Worm (Caenorhabditis elegans) whole organism, midembryonic: Measurements from ENCODE around the gene spin-3.
A peak's percentile ranks its signal among the peaks of the same experiment; 100 is the strongest.

Experiments used
- T22C8.4 ChIP-seq: fragments of 200-800 bp; sonication (Bioruptor generic); IDR thresholded peaks from 2 replicates; pipeline ENCODE4 v1.3.6; 2022; ENCODE audit warnings: missing genetic modification characterization, missing compliant biosample characterization
- cog-1 ChIP-seq: sonication (generic microtip); optimal IDR thresholded peaks from 2 replicates; lab custom pipeline; 2016; ENCODE audit warnings: missing genetic modification characterization, missing compliant biosample characterization
- flt-1 ChIP-seq: fragments of 200-800 bp; sonication (Bioruptor generic); IDR thresholded peaks from 2 replicates; pipeline ENCODE4 v1.3.6; 2022; ENCODE audit warnings: missing genetic modification characterization, missing compliant biosample characterization
- klf-2 ChIP-seq: fragments of 200-800 bp; sonication (Bioruptor generic); conservative IDR thresholded peaks from 2 replicates; pipeline ENCODE4 v1.3.6; 2022; ENCODE audit warnings: missing genetic modification reagents, missing genetic modification characterization, missing compliant biosample characterization
- med-1 ChIP-seq: sonication (generic microtip); optimal IDR thresholded peaks from 2 replicates; lab custom pipeline; 2017; ENCODE audit warnings: missing genetic modification characterization, mild to moderate bottlenecking, missing compliant biosample characterization, antibody characterized with exemption, missing genetic modification reagents; ENCODE audit not compliant: insufficient read depth
- ref-1 ChIP-seq: fragments of 200-800 bp; sonication (Bioruptor generic); conservative IDR thresholded peaks from 2 replicates; pipeline ENCODE4 v1.3.6; 2022; ENCODE audit warnings: missing genetic modification reagents, missing genetic modification characterization, missing compliant biosample characterization
- tab-1 ChIP-seq: fragments of 200-800 bp; sonication (Bioruptor generic); IDR thresholded peaks from 2 replicates; pipeline ENCODE4 v1.3.6; 2022; ENCODE audit warnings: missing genetic modification characterization, missing compliant biosample characterization
- ztf-23 ChIP-seq: fragments of 200-800 bp; sonication (Bioruptor generic); IDR thresholded peaks from 2 replicates; pipeline ENCODE4 v1.3.6; 2022; ENCODE audit warnings: missing genetic modification reagents, missing genetic modification characterization, missing compliant biosample characterization
- ztf-29 ChIP-seq: fragments of 200-800 bp; sonication (Bioruptor generic); IDR thresholded peaks from 2 replicates; pipeline ENCODE4 v1.3.6; 2022; ENCODE audit warnings: missing genetic modification reagents, missing genetic modification characterization, missing compliant biosample characterization

The spin-3 gene

DNA sequence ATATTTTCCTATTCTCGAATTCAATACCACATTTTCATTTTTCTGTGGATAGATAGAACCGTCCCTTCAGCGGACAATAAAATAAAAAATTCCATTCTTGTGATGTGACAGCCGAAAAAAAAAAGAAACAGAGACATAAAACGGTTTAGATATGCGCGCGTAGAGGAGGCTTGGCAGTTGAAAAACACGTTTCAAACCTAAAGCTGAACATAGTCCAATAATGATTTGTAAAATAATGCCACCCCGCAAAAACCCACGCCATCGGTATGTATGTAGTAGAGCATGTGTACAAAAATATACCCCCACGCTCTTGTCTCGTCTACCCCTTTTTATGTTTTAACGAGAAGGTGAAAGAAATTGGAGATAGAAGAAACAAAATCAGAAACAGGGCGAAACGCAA is 21.4 kb upstream of the spin-3 start:
- no peak for TF ChIP-seq ref-1 (GFP tag; lab: Robert Waterston, UW)
- no peak for TF ChIP-seq tab-1
- no peak for TF ChIP-seq flt-1
- TF ChIP-seq klf-2 (GFP tag; lab: Robert Waterston, UW): no peak
- no peak for TF ChIP-seq cog-1 (tag; lab: Kevin White, UChicago)
- no peak for TF ChIP-seq med-1 (GFP tag; lab: Kevin White, UChicago)
- no peak for TF ChIP-seq ztf-23 (GFP tag; lab: Robert Waterston, UW)
- TF ChIP-seq ztf-29: no peak
- TF ChIP-seq T22C8.4 (GFP tag; lab: Robert Waterston, UW): no peak

ce11 chrX:13110004-13110403 is 20.0 kb upstream of the spin-3 start:
- no peak for TF ChIP-seq tab-1
- no peak for TF ChIP-seq med-1 (GFP tag; lab: Kevin White, UChicago)
- no peak for TF ChIP-seq ztf-29
- TF ChIP-seq ref-1 (GFP tag; lab: Robert Waterston, UW): no peak
- no peak for TF ChIP-seq flt-1
- TF ChIP-seq klf-2 (GFP tag; lab: Robert Waterston, UW): no peak
- TF ChIP-seq ztf-23 (GFP tag; lab: Robert Waterston, UW): no peak
- TF ChIP-seq T22C8.4 (GFP tag; lab: Robert Waterston, UW): no peak
- no peak for TF ChIP-seq cog-1 (tag; lab: Kevin White, UChicago)

ce11 chrX:13112664-13113063 is 17.4 kb upstream of the spin-3 start:
- TF ChIP-seq tab-1 (no peak), T22C8.4 (GFP tag; lab: Robert Waterston, UW) (no peak), cog-1 (tag; lab: Kevin White, UChicago) (no peak), ztf-23 (GFP tag; lab: Robert Waterston, UW) (no peak), flt-1 (no peak), ref-1 (GFP tag; lab: Robert Waterston, UW) (no peak), klf-2 (GFP tag; lab: Robert Waterston, UW) (no peak), med-1 (GFP tag; lab: Kevin White, UChicago) (no peak), ztf-29 (no peak)

- TF ChIP-seq flt-1 (no peak), tab-1 (no peak), cog-1 (tag; lab: Kevin White, UChicago) (no peak), ref-1 (GFP tag; lab: Robert Waterston, UW) (no peak)
Observed at ce11 chrX:13113457-13113856, 16.6 kb upstream of the spin-3 start, which contains the start of gene F17H10.2. F17H10.2 (plus strand) TSS chrX:13113772.

DNA sequence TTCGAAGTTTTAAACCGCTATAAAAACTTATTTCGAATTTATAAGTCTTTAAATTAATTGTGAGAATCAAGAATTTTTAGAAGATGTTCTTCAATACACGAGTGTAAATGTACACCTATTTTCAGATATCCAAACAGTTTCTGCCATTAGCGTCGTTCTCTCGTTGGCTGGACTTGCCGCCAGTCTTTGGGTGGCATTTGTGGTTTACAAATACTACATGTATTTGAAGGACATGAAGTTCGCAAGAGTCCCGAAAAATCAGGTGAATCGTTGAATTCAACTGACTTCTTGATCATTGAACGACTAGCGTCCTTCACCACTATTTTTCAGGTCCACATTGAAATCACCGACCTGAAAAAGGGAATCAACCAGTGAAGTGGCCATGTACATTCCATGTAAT is 14.4 kb upstream of the spin-3 start:
- TF ChIP-seq klf-2 (GFP tag; lab: Robert Waterston, UW) (no peak), cog-1 (tag; lab: Kevin White, UChicago) (no peak), flt-1 (no peak), T22C8.4 (GFP tag; lab: Robert Waterston, UW) (no peak), tab-1 (no peak), ztf-23 (GFP tag; lab: Robert Waterston, UW) (no peak), ztf-29 (no peak), ref-1 (GFP tag; lab: Robert Waterston, UW) (no peak), med-1 (GFP tag; lab: Kevin White, UChicago) (no peak)

DNA sequence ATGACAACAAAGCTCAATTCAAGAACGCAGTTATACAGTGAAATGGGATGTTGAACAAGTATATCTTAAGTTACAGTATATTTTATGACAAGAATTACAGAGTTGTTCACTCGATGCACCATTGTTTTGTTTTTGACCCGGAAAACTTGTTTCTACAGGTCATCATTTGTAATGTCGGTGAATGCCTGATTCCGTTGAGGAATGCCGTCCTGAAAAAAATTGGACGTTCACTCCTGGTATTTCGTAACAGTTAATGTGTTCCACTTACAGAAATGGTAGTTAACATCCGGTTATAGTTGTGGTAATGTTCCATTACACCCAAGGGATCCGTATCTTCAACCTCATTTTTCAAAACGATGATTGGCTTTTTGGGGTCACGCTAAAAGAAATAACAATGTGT is 13.7 kb upstream of the spin-3 start:
- TF ChIP-seq ref-1 (GFP tag; lab: Robert Waterston, UW) (no peak), med-1 (GFP tag; lab: Kevin White, UChicago) (no peak)

DNA sequence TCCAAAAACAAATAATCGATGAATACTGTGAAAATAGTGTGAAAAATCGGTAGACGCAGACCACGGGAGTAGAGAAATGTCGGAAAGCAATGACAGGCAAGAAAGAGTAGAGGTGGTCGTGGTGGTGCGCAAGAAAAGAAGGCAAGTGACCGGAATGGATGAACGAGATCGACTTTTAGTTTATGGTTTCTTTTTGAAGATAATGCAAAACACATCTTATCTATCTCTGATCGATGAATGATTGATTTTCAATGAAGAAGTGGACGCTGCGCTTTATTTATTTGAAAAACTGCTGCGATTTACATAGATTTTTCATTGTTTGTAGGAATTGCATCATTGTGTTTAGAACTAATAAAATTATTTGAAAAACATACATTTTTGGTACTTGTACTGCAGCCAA is 10.1 kb upstream of the spin-3 start:
- TF ChIP-seq ztf-29 (no peak), T22C8.4 (GFP tag; lab: Robert Waterston, UW) (peak; percentile 42; the same call in 1 of the 2 replicates)

- peak; percentile 75 for TF ChIP-seq med-1 (GFP tag; lab: Kevin White, UChicago)
- TF ChIP-seq flt-1: peak; percentile 99
- TF ChIP-seq cog-1 (tag; lab: Kevin White, UChicago): peak; percentile 56
- peak; percentile 99 for TF ChIP-seq tab-1
- TF ChIP-seq klf-2 (GFP tag; lab: Robert Waterston, UW): peak; percentile 97
- peak; percentile 97 for TF ChIP-seq T22C8.4 (GFP tag; lab: Robert Waterston, UW)
- peak; percentile 97 for TF ChIP-seq ref-1 (GFP tag; lab: Robert Waterston, UW)
- TF ChIP-seq ztf-29: peak; percentile 94
- peak; percentile 96 for TF ChIP-seq ztf-23 (GFP tag; lab: Robert Waterston, UW)
Observed at ce11 chrX:13121104-13121503, 8.9 kb upstream of the spin-3 start.

DNA sequence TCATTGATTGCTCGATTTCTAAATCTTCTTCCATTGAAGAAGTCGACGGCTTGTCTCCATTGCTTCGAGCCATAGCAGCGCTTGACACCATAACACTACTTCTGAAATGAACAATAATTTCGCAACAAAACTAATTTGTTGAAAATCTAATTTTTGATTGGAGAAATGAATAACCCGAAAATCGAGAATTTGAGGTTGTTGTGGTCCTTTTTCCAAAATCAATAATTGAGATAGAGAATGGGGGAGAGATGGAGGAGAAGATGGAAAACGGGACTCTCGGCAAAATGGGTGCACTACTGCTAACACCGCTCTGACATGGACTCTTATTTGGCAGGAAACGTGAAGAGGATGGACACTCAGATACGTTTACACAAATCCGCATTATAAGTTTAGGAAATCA is 7.9 kb upstream of the spin-3 start, which contains the start of gene snx-17:
Gene snx-17 (minus strand): TSS at position 101 of the 400 bp plus-strand sequence.
- TF ChIP-seq flt-1 (no peak), ztf-23 (GFP tag; lab: Robert Waterston, UW) (no peak), cog-1 (tag; lab: Kevin White, UChicago) (no peak), T22C8.4 (GFP tag; lab: Robert Waterston, UW) (no peak), tab-1 (no peak), ztf-29 (no peak), ref-1 (GFP tag; lab: Robert Waterston, UW) (no peak), klf-2 (GFP tag; lab: Robert Waterston, UW) (no peak), med-1 (GFP tag; lab: Kevin White, UChicago) (no peak)

DNA sequence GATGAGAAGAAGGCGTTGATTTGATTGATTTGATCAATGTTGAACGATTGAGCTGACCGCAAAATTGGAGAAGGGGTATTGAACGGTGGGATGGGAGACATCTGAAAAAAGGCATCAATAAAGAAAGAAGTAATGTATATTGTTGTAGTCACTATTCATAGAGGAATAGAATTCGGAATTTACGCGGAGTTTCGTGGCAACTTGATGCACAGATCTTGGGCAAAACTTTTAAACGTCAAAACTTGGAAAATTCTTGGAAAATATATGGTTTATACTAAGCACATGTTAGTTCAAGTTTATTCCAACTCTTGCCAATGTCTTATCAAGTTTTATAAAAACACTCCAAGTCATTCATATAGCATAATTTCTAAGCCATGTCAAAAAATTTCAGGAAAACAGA is 3.6 kb upstream of the spin-3 start, which contains the start of gene F17H10.4:
Gene F17H10.4 (minus strand): TSS at position 101 of the 400 bp plus-strand sequence.
- no peak for TF ChIP-seq ztf-29

ce11 chrX:13134807-13135206 is 4.8 kb downstream of the spin-3 start, which contains the start of gene F09A5.2:
F09A5.2 (plus strand) TSS chrX:13135107.
- no peak for TF ChIP-seq med-1 (GFP tag; lab: Kevin White, UChicago)
- TF ChIP-seq cog-1 (tag; lab: Kevin White, UChicago): no peak
